Fruit fly (Drosophila melanogaster): ENCODE results near the gene beta-Spec.

beta-Spec gene

dm6 chrX:17709546-17710272 lies 52.5 kb downstream of the beta-Spec start, which contains the start of the genes CG8173 and raskol (continued):
- TF ChIP-seq ttk (GFP tag; IDR thresholded peaks at IDR 0.05) (no peak), CG2116 (GFP tag; optimal IDR thresholded peaks at IDR 0.05) (peak; percentile 85), E2f2 (GFP tag; IDR thresholded peaks at IDR 0.05) (peak; percentile 84), CG11247 (GFP tag; IDR thresholded peaks at IDR 0.05) (no peak), CHES-1-like (GFP tag; optimal IDR thresholded peaks at IDR 0.05) (no peak), wdn (GFP tag; IDR thresholded peaks at IDR 0.05) (no peak), CG16779 (GFP tag; IDR thresholded peaks at IDR 0.05) (no peak), H2.0 (GFP tag; IDR thresholded peaks at IDR 0.05) (no peak), zf30C (GFP tag; optimal IDR thresholded peaks at IDR 0.05) (no peak), CG6272 (GFP tag; IDR thresholded peaks at IDR 0.05) (no peak), wor (GFP tag; IDR thresholded peaks at IDR 0.05) (no peak), CG30020 (tag; optimal IDR thresholded peaks at IDR 0.05) (peak; percentile 7), Atf3 (GFP tag; optimal IDR thresholded peaks at IDR 0.05) (no peak), exex (tag; optimal IDR thresholded peaks at IDR 0.05) (no peak), CG34224 (GFP tag; IDR thresholded peaks at IDR 0.05; ENCODE audit: partially characterized antibody) (no peak), dm (GFP tag; optimal IDR thresholded peaks at IDR 0.05) (no peak), klu (GFP tag; IDR thresholded peaks at IDR 0.05) (no peak), CG4707 (GFP tag; optimal IDR thresholded peaks at IDR 0.05) (no peak), CG6689 (GFP tag; IDR thresholded peaks at IDR 0.05) (no peak)

- TF ChIP-seq CG15269 (tag; optimal IDR thresholded peaks at IDR 0.05), result no peak
- TF ChIP-seq Scr (GFP tag; IDR thresholded peaks at IDR 0.05; ENCODE audit: partially characterized antibody), result no peak
- peak in 1 of 2 experiments; percentile 1 for TF ChIP-seq Pdp1 (GFP tag; optimal IDR thresholded peaks at IDR 0.05)
- TF ChIP-seq nerfin-1 (tag; optimal IDR thresholded peaks at IDR 0.05), result peak; percentile 18
- no peak for TF ChIP-seq CG17359 (tag; optimal IDR thresholded peaks at IDR 0.05)
- peak; percentile 50; the same call in 1 of the 2 replicates for TF ChIP-seq vvl (GFP tag; IDR thresholded peaks at IDR 0.05)
- TF ChIP-seq yki (optimal IDR thresholded peaks at IDR 0.05), result peak; percentile 70
- no peak for TF ChIP-seq CkIIα-i1 (GFP tag; IDR thresholded peaks at IDR 0.05)
- TF ChIP-seq CG6791 (GFP tag; IDR thresholded peaks at IDR 0.05; ENCODE audit: partially characterized antibody), result 0 out of 3 replicates have a peak, but pooled peaks have one; percentile 27
- no peak for TF ChIP-seq ham (GFP tag; IDR thresholded peaks at IDR 0.05)
- peak; percentile 37; the same call in 1 of the 2 replicates for TF ChIP-seq hbn (GFP tag; IDR thresholded peaks at IDR 0.05; ENCODE audit: partially characterized antibody)
- peak; percentile 94 for TF ChIP-seq abd-A (tag; optimal IDR thresholded peaks at IDR 0.05)
- peak; percentile 90 to 92 for TF ChIP-seq Trl (optimal IDR thresholded peaks at IDR 0.05)
- no peak for TF ChIP-seq Trl (GFP tag; optimal IDR thresholded peaks at IDR 0.05)
- TF ChIP-seq HLH4C (GFP tag; IDR thresholded peaks at IDR 0.05; ENCODE audit: partially characterized antibody), result peak; percentile 40; the same call in 1 of the 3 replicates
- peak; percentile 41 for TF ChIP-seq pros (GFP tag; optimal IDR thresholded peaks at IDR 0.05)
- peak; percentile 4 for TF ChIP-seq CG8924 (tag; optimal IDR thresholded peaks at IDR 0.05)
- peak; percentile 93 for TF ChIP-seq CG4360 (GFP tag; IDR thresholded peaks at IDR 0.05)
- TF ChIP-seq Spps (tag; optimal IDR thresholded peaks at IDR 0.05), result no peak
- TF ChIP-seq onecut (GFP tag; IDR thresholded peaks at IDR 0.05), result peak; percentile 98
- peak; percentile 16 for TF ChIP-seq Med (GFP tag)
- TF ChIP-seq Deaf1 (tag; optimal IDR thresholded peaks at IDR 0.05), result peak; percentile 47
- peak; percentile 90; the same call in 3 of the 4 replicates for TF ChIP-seq chinmo (GFP tag; IDR thresholded peaks at IDR 0.05; ENCODE audit: partially characterized antibody)
- no peak for TF ChIP-seq CG7928 (GFP tag; optimal IDR thresholded peaks at IDR 0.05)
- no peak for TF ChIP-seq CG2202 (tag; optimal IDR thresholded peaks at IDR 0.05)
- TF ChIP-seq nom (GFP tag; optimal IDR thresholded peaks at IDR 0.05), result peak; percentile 12
- no peak for TF ChIP-seq CG12659 (GFP tag; optimal IDR thresholded peaks at IDR 0.05)
- TF ChIP-seq sens (GFP tag), result peak; percentile 83
- TF ChIP-seq Jarid2 (GFP tag; optimal IDR thresholded peaks at IDR 0.05), result peak; percentile 59
Measured at dm6 chrX:17710273-17711085, 53.3 kb downstream of the beta-Spec start.
